Fruit fly (Drosophila melanogaster) whole organism, embryonic: ENCODE data around the gene Hsp70Bc.
A peak's percentile ranks its signal among the peaks of the same experiment; 100 is the strongest.

Experiments used
- B-H1 ChIP-seq: fragments of 200-800 bp; sonication (Bioruptor generic); IDR thresholded peaks from 3 replicates; pipeline ENCODE4 v1.3.6; 2022; ENCODE audit warnings: missing biosample characterization, missing genetic modification characterization
- BEAF-32 ChIP-seq: fragments of 200-800 bp; sonication (Bioruptor generic); optimal IDR thresholded peaks from 3 replicates; lab custom pipeline; 2017; ENCODE audit warnings: missing biosample characterization, missing genetic modification characterization, mild to moderate bottlenecking, moderate library complexity, missing genetic modification reagents
- CG10543 ChIP-seq: fragments of 200-800 bp; sonication (Bioruptor generic); optimal IDR thresholded peaks from 3 replicates; lab custom pipeline; 2017; ENCODE audit warnings: missing biosample characterization, mild to moderate bottlenecking, missing genetic modification characterization, moderate library complexity
- CG11247 ChIP-seq: fragments of 200-800 bp; sonication (Bioruptor generic); IDR thresholded peaks from 2 replicates; pipeline ENCODE4 v1.3.6; 2022; ENCODE audit warnings: missing biosample characterization, missing genetic modification characterization
- CG11504 ChIP-seq: fragments of 200-800 bp; sonication (Bioruptor generic); optimal IDR thresholded peaks from 3 replicates; lab custom pipeline; 2019; ENCODE audit warnings: missing biosample characterization, mild to moderate bottlenecking, missing genetic modification characterization, moderate library complexity
- CG1233 ChIP-seq: fragments of 200-800 bp; sonication (Bioruptor generic); optimal IDR thresholded peaks from 4 replicates; lab custom pipeline; 2018; ENCODE audit warnings: missing biosample characterization, mild to moderate bottlenecking, missing genetic modification characterization
- CG12659 ChIP-seq: fragments of 200-800 bp; sonication (Bioruptor generic); optimal IDR thresholded peaks from 3 replicates; lab custom pipeline; 2017; ENCODE audit warnings: mild to moderate bottlenecking, missing biosample characterization, missing genetic modification reagents, missing genetic modification characterization
- CG13296 ChIP-seq: fragments of 200-800 bp; sonication (Bioruptor generic); optimal IDR thresholded peaks from 3 replicates; lab custom pipeline; 2018; ENCODE audit warnings: missing biosample characterization, mild to moderate bottlenecking, missing genetic modification characterization
- CG13775 ChIP-seq: fragments of 200-800 bp; sonication (Bioruptor generic); optimal IDR thresholded peaks from 3 replicates; lab custom pipeline; 2017; ENCODE audit warnings: missing biosample characterization, mild to moderate bottlenecking, missing genetic modification characterization
- CG15601 ChIP-seq: fragments of 200-800 bp; sonication (Bioruptor generic); optimal IDR thresholded peaks from 3 replicates; lab custom pipeline; 2019; ENCODE audit warnings: missing biosample characterization, mild to moderate bottlenecking, missing genetic modification characterization, moderate library complexity
- CG15696 ChIP-seq: fragments of 200-800 bp; sonication (Bioruptor generic); optimal IDR thresholded peaks from 2 replicates; lab custom pipeline; 2019; ENCODE audit warnings: missing biosample characterization, mild to moderate bottlenecking, missing genetic modification characterization, moderate library complexity
- CG17186 ChIP-seq: fragments of 200-800 bp; sonication (Bioruptor generic); optimal IDR thresholded peaks from 3 replicates; lab custom pipeline; 2017; ENCODE audit warnings: missing biosample characterization, missing genetic modification reagents, missing genetic modification characterization
- CG18262 ChIP-seq: fragments of 200-800 bp; optimal IDR thresholded peaks from 3 replicates; lab custom pipeline; 2019; ENCODE audit warnings: missing biosample characterization, mild to moderate bottlenecking, missing genetic modification characterization, moderate library complexity
- CG1832 ChIP-seq: fragments of 200-800 bp; sonication (Bioruptor generic); optimal IDR thresholded peaks from 2 replicates; lab custom pipeline; 2017; ENCODE audit warnings: missing biosample characterization, mild to moderate bottlenecking, missing genetic modification characterization, inconsistent platforms
- CG18599 ChIP-seq: fragments of 200-800 bp; sonication (Bioruptor generic); optimal IDR thresholded peaks from 3 replicates; lab custom pipeline; 2017; ENCODE audit warnings: missing biosample characterization, missing genetic modification characterization, mild to moderate bottlenecking, moderate library complexity, missing genetic modification reagents
- CG18619 ChIP-seq: fragments of 200-800 bp; sonication (Bioruptor generic); optimal IDR thresholded peaks from 3 replicates; lab custom pipeline; 2017; ENCODE audit warnings: missing biosample characterization, mild to moderate bottlenecking, missing genetic modification characterization
- CG2678 ChIP-seq: fragments of 200-800 bp; sonication (Bioruptor generic); optimal IDR thresholded peaks from 3 replicates; lab custom pipeline; 2019; ENCODE audit warnings: missing biosample characterization, mild to moderate bottlenecking, missing genetic modification characterization, moderate library complexity
- CG31224 ChIP-seq: fragments of 200-800 bp; sonication (Bioruptor generic); IDR thresholded peaks from 2 replicates; pipeline ENCODE4 v1.3.6; 2022; ENCODE audit warnings: missing biosample characterization, missing genetic modification characterization
- CG34422 ChIP-seq: fragments of 200-800 bp; sonication (Bioruptor generic); IDR thresholded peaks from 3 replicates; pipeline ENCODE4 v1.3.6; 2022; ENCODE audit warnings: missing biosample characterization, missing genetic modification characterization
- CG4328 ChIP-seq: fragments of 200-800 bp; sonication (Bioruptor generic); optimal IDR thresholded peaks from 3 replicates; lab custom pipeline; 2017; ENCODE audit warnings: missing biosample characterization, missing genetic modification reagents, missing genetic modification characterization
- CG7271 ChIP-seq: fragments of 200-800 bp; sonication (Bioruptor generic); optimal IDR thresholded peaks from 2 replicates; lab custom pipeline; 2018; ENCODE audit warnings: missing biosample characterization, mild to moderate bottlenecking, missing genetic modification characterization, moderate library complexity
- CG9727 ChIP-seq: fragments of 200-800 bp; sonication (Bioruptor generic); optimal IDR thresholded peaks from 3 replicates; lab custom pipeline; 2017; ENCODE audit warnings: missing biosample characterization, mild to moderate bottlenecking, missing genetic modification characterization
- CTCF ChIP-seq: fragments of 200-800 bp; sonication (Bioruptor generic); optimal IDR thresholded peaks from 2 replicates; lab custom pipeline; 2017; ENCODE audit warnings: missing biosample characterization, mild to moderate bottlenecking, missing genetic modification characterization, moderate library complexity
- Dbx ChIP-seq: fragments of 200-800 bp; sonication (Bioruptor generic); IDR thresholded peaks from 3 replicates; pipeline ENCODE4 v1.3.6; 2022; ENCODE audit warnings: missing biosample characterization, missing genetic modification characterization
- Dip3 ChIP-seq: fragments of 200-800 bp; sonication (Bioruptor generic); optimal IDR thresholded peaks from 3 replicates; lab custom pipeline; 2016; ENCODE audit warnings: missing biosample characterization, missing genetic modification characterization
- Dll ChIP-seq: fragments of 200-800 bp; sonication (Bioruptor generic); IDR thresholded peaks from 4 replicates; pipeline ENCODE4 v1.3.6; 2022; ENCODE audit warnings: missing biosample characterization, missing genetic modification characterization; ENCODE audit not compliant: partially characterized antibody
- E2f2 ChIP-seq: fragments of 200-800 bp; sonication (Bioruptor generic); IDR thresholded peaks from 2 replicates; pipeline ENCODE4 v1.3.6; 2022; ENCODE audit warnings: missing biosample characterization, missing genetic modification characterization
- Gsc ChIP-seq: fragments of 200-800 bp; sonication (Bioruptor generic); IDR thresholded peaks from 2 replicates; pipeline ENCODE4 v1.3.6; 2022; ENCODE audit warnings: missing biosample characterization, missing genetic modification characterization
- H15 ChIP-seq: fragments of 200-800 bp; sonication (Bioruptor generic); IDR thresholded peaks from 3 replicates; pipeline ENCODE4 v1.3.6; 2022; ENCODE audit warnings: missing biosample characterization, missing genetic modification characterization
- HmgZ ChIP-seq: fragments of 200-800 bp; sonication (Bioruptor generic); optimal IDR thresholded peaks from 2 replicates; lab custom pipeline; 2018; ENCODE audit warnings: missing biosample characterization, mild to moderate bottlenecking, missing genetic modification characterization
- Meics ChIP-seq: fragments of 200-800 bp; sonication (Bioruptor generic); optimal IDR thresholded peaks from 2 replicates; lab custom pipeline; 2017; ENCODE audit warnings: missing biosample characterization, mild to moderate bottlenecking, missing genetic modification characterization
- Poxn ChIP-seq: fragments of 200-800 bp; sonication (Bioruptor generic); IDR thresholded peaks from 2 replicates; pipeline ENCODE4 v1.3.6; 2022; ENCODE audit warnings: missing biosample characterization, missing genetic modification characterization
- Scr ChIP-seq: fragments of 200-800 bp; sonication (Bioruptor generic); IDR thresholded peaks from 2 replicates; pipeline ENCODE4 v1.3.6; 2022; ENCODE audit warnings: missing biosample characterization, missing genetic modification characterization; ENCODE audit not compliant: partially characterized antibody
- Six4 ChIP-seq: fragments of 200-800 bp; sonication (Bioruptor generic); optimal IDR thresholded peaks from 2 replicates; lab custom pipeline; 2016; ENCODE audit warnings: missing biosample characterization, missing genetic modification characterization
- ase ChIP-seq: fragments of 200-800 bp; sonication (Bioruptor generic); IDR thresholded peaks from 3 replicates; pipeline ENCODE4 v1.3.6; 2022; ENCODE audit warnings: missing biosample characterization, missing genetic modification characterization
- bigmax ChIP-seq: fragments of 200-800 bp; sonication (Bioruptor generic); optimal IDR thresholded peaks from 2 replicates; lab custom pipeline; 2018; ENCODE audit warnings: missing biosample characterization, mild to moderate bottlenecking, missing genetic modification characterization
- btn ChIP-seq: fragments of 200-800 bp; sonication (Bioruptor generic); optimal IDR thresholded peaks from 2 replicates; lab custom pipeline; 2016; ENCODE audit warnings: missing biosample characterization, missing genetic modification characterization
- cad ChIP-seq: fragments of >200 bp; optimal IDR thresholded peaks from 2 replicates; lab custom pipeline; 2017; ENCODE audit warnings: missing biosample characterization, missing genetic modification characterization
- cato ChIP-seq: fragments of 200-800 bp; sonication (Bioruptor generic); optimal IDR thresholded peaks from 2 replicates; lab custom pipeline; 2016; ENCODE audit warnings: missing biosample characterization, missing genetic modification characterization, borderline replicate concordance
- cg ChIP-seq: fragments of 200-800 bp; sonication (Bioruptor generic); optimal IDR thresholded peaks from 3 replicates; lab custom pipeline; 2019; ENCODE audit warnings: missing biosample characterization, mild to moderate bottlenecking, missing genetic modification characterization, moderate library complexity
- chif ChIP-seq, 2 experiments: fragments of 200-800 bp; sonication (Bioruptor generic); optimal IDR thresholded peaks; 3 replicates each; lab custom pipeline; 2016; ENCODE audit warnings: missing biosample characterization in 2 of 2, missing genetic modification characterization in 2 of 2
- dmrt11E ChIP-seq: fragments of 200-800 bp; sonication (Bioruptor generic); optimal IDR thresholded peaks from 3 replicates; lab custom pipeline; 2018; ENCODE audit warnings: missing biosample characterization, mild to moderate bottlenecking, missing genetic modification characterization, moderate library complexity
- fd64A ChIP-seq: fragments of 200-800 bp; sonication (Bioruptor generic); optimal IDR thresholded peaks from 3 replicates; lab custom pipeline; 2018; ENCODE audit warnings: missing biosample characterization, mild to moderate bottlenecking, missing genetic modification characterization
- gcm2 ChIP-seq: fragments of 200-800 bp; sonication (Bioruptor generic); optimal IDR thresholded peaks from 2 replicates; lab custom pipeline; 2016; ENCODE audit warnings: missing biosample characterization, missing genetic modification characterization
- grau ChIP-seq: fragments of 200-800 bp; optimal IDR thresholded peaks from 3 replicates; lab custom pipeline; 2019; ENCODE audit warnings: missing biosample characterization, mild to moderate bottlenecking, missing genetic modification characterization, moderate library complexity
- jigr1 ChIP-seq: fragments of 200-800 bp; sonication (Bioruptor generic); IDR thresholded peaks from 3 replicates; pipeline ENCODE4 v1.3.6; 2022; ENCODE audit warnings: missing biosample characterization, missing genetic modification characterization
- repo ChIP-seq: fragments of 200-800 bp; sonication (Bioruptor generic); optimal IDR thresholded peaks from 2 replicates; lab custom pipeline; 2016; ENCODE audit warnings: missing biosample characterization, missing genetic modification characterization
- seq ChIP-seq: fragments of 200-800 bp; sonication (Bioruptor generic); IDR thresholded peaks from 2 replicates; pipeline ENCODE4 v1.3.6; 2022; ENCODE audit warnings: missing biosample characterization, missing genetic modification characterization
- sima ChIP-seq: fragments of 200-800 bp; sonication (Bioruptor generic); optimal IDR thresholded peaks from 2 replicates; lab custom pipeline; 2016; ENCODE audit warnings: missing biosample characterization, missing genetic modification characterization
- sob ChIP-seq: fragments of 200-800 bp; sonication (Bioruptor generic); IDR thresholded peaks from 2 replicates; pipeline ENCODE4 v1.3.6; 2022; ENCODE audit warnings: missing biosample characterization, missing genetic modification characterization
- tna ChIP-seq: fragments of 200-800 bp; sonication (Bioruptor generic); IDR thresholded peaks from 2 replicates; pipeline ENCODE4 v1.3.6; 2022; ENCODE audit warnings: missing biosample characterization, missing genetic modification characterization; ENCODE audit not compliant: partially characterized antibody

Hsp70Bc gene

dm6 chr3R:12459879-12460522 is 48.9 kb upstream of the Hsp70Bc start, which contains the start of the genes CG5961 and Polr3C (continued):
- TF ChIP-seq CG9727 = no peak
- TF ChIP-seq CG1832 (GFP tag; lab: Kevin White, UChicago) = no peak
- TF ChIP-seq cato = no peak
- TF ChIP-seq CG4328 (GFP tag; lab: Kevin White, UChicago) = no peak
- no peak for TF ChIP-seq CG15696 (tag; lab: Kevin White, UChicago)
- TF ChIP-seq cg = peak; percentile 29
- peak; percentile 43; the same call in 2 of the 4 replicates for TF ChIP-seq Dll (GFP tag; lab: Robert Waterston, UW)
- no peak for TF ChIP-seq CG10543 (GFP tag; lab: Kevin White, UChicago)
- no peak for TF ChIP-seq CG1233 (GFP tag; lab: Kevin White, UChicago)
- TF ChIP-seq Six4 = no peak
- TF ChIP-seq CG11247 (GFP tag; lab: Robert Waterston, UW) = no peak
- TF ChIP-seq HmgZ (tag; lab: Kevin White, UChicago) = peak; percentile 24
- TF ChIP-seq cad (GFP tag; lab: Kevin White, UChicago) = no peak
- no peak for TF ChIP-seq Dip3 (GFP tag; lab: Kevin White, UChicago)
- TF ChIP-seq BEAF-32 (GFP tag; lab: Kevin White, UChicago) = peak; percentile 51
- no peak for TF ChIP-seq B-H1 (GFP tag; lab: Robert Waterston, UW)
- peak; percentile 61 for TF ChIP-seq CG15601 (tag; lab: Kevin White, UChicago)
- peak; percentile 35 for TF ChIP-seq CG12659 (GFP tag; lab: Kevin White, UChicago)
- no peak for TF ChIP-seq tna
- TF ChIP-seq CG13296 = no peak
- no peak for TF ChIP-seq CG18599 (GFP tag; lab: Kevin White, UChicago)
- no peak for TF ChIP-seq Dbx (GFP tag; lab: Robert Waterston, UW)
- no peak for TF ChIP-seq CG18262 (tag; lab: Kevin White, UChicago)
- TF ChIP-seq bigmax (GFP tag; lab: Kevin White, UChicago) = peak; percentile 74
- TF ChIP-seq fd64A = no peak
- no peak for TF ChIP-seq btn (GFP tag; lab: Kevin White, UChicago)
- no peak for TF ChIP-seq grau (tag; lab: Kevin White, UChicago)
- no peak for TF ChIP-seq sob (GFP tag; lab: Robert Waterston, UW)
- TF ChIP-seq ase (GFP tag; lab: Robert Waterston, UW) = no peak
- TF ChIP-seq gcm2 (GFP tag; lab: Kevin White, UChicago) = no peak
- TF ChIP-seq jigr1 (GFP tag; lab: Robert Waterston, UW) = no peak
- no peak for TF ChIP-seq seq (GFP tag; lab: Robert Waterston, UW)
- no peak for TF ChIP-seq CG2678 (tag; lab: Kevin White, UChicago)
- no peak for TF ChIP-seq repo (GFP tag; lab: Kevin White, UChicago)
- TF ChIP-seq Meics (GFP tag; lab: Kevin White, UChicago) = no peak
- TF ChIP-seq dmrt11E (tag; lab: Kevin White, UChicago) = no peak
- no peak for TF ChIP-seq sima (GFP tag; lab: Kevin White, UChicago)
- no peak for TF ChIP-seq CG18619 (GFP tag; lab: Kevin White, UChicago)
- TF ChIP-seq Gsc = no peak
- TF ChIP-seq H15 (GFP tag; lab: Robert Waterston, UW) = no peak
- peak; percentile 75 for TF ChIP-seq E2f2 (GFP tag; lab: Robert Waterston, UW)
- no peak for TF ChIP-seq CG7271 (tag; lab: Kevin White, UChicago)
- TF ChIP-seq CTCF (GFP tag; lab: Kevin White, UChicago) = no peak
- peak; percentile 26 for TF ChIP-seq CG17186 (GFP tag; lab: Kevin White, UChicago)
- TF ChIP-seq chif (GFP tag; optimal IDR thresholded peaks at IDR 0.05; lab: Kevin White, UChicago) = no peak
- TF ChIP-seq Poxn (GFP tag; lab: Robert Waterston, UW) = no peak
- TF ChIP-seq CG11504 (tag; lab: Kevin White, UChicago) = no peak
- peak; percentile 17 for TF ChIP-seq Scr (GFP tag; lab: Robert Waterston, UW)
- TF ChIP-seq CG34422 (GFP tag; lab: Robert Waterston, UW) = no peak
- TF ChIP-seq CG13775 (GFP tag; lab: Kevin White, UChicago) = no peak
- no peak for TF ChIP-seq CG31224
